Worm (Caenorhabditis elegans) whole organism, mixed stage, embryonic: ENCODE results near the gene Y55F3AM.11.

Source experiments
- bed-3 ChIP-seq: fragments of 200-800 bp; sonication (Bioruptor generic); optimal IDR thresholded peaks from 3 replicates; lab custom pipeline; 2018; ENCODE audit warnings: mild to moderate bottlenecking, missing genetic modification characterization, moderate library complexity, missing compliant biosample characterization
- elt-3 ChIP-seq: fragments of 150-350 bp; optimal IDR thresholded peaks from 2 replicates; lab custom pipeline; 2014; ENCODE audit warnings: missing biosample characterization, missing genetic modification characterization
- lin-13 ChIP-seq: fragments of 150-350 bp; optimal IDR thresholded peaks from 2 replicates; lab custom pipeline; 2014; ENCODE audit warnings: missing biosample characterization, missing genetic modification characterization
- mep-1 ChIP-seq: fragments of 150-350 bp; optimal IDR thresholded peaks from 2 replicates; lab custom pipeline; 2017; ENCODE audit warnings: missing biosample characterization, missing genetic modification reagents, missing genetic modification characterization, inconsistent platforms
- nhr-76 ChIP-seq: sonication (generic microtip); optimal IDR thresholded peaks from 2 replicates; lab custom pipeline; 2017; ENCODE audit warnings: missing biosample characterization, missing genetic modification characterization
- snpc-4 ChIP-seq: fragments of 150-350 bp; optimal IDR thresholded peaks from 2 replicates; lab custom pipeline; 2014; ENCODE audit warnings: missing biosample characterization, missing genetic modification characterization
- sptf-1 ChIP-seq: sonication (generic microtip); optimal IDR thresholded peaks from 2 replicates; lab custom pipeline; 2017; ENCODE audit warnings: mild to moderate bottlenecking, missing genetic modification characterization, moderate library complexity, missing compliant biosample characterization

- TF ChIP-seq sptf-1 (no peak), nhr-76 (tag; lab: Kevin White, UChicago) (no peak), elt-3 (tag; lab: Kevin White, UChicago) (no peak), snpc-4 (no peak), lin-13 (tag; lab: Kevin White, UChicago) (peak; percentile 80), mep-1 (tag; lab: Kevin White, UChicago) (peak; percentile 82), bed-3 (GFP tag; lab: Kevin White, UChicago) (no peak)
These were observed 31.7 kb downstream of the Y55F3AM.11 start, which contains the start of gene rbm-39 for ce11 chrIV:1012447-1012846.
